Worm (Caenorhabditis elegans): ENCODE data around the gene F58E6.4.

Gene F58E6.4

DNA sequence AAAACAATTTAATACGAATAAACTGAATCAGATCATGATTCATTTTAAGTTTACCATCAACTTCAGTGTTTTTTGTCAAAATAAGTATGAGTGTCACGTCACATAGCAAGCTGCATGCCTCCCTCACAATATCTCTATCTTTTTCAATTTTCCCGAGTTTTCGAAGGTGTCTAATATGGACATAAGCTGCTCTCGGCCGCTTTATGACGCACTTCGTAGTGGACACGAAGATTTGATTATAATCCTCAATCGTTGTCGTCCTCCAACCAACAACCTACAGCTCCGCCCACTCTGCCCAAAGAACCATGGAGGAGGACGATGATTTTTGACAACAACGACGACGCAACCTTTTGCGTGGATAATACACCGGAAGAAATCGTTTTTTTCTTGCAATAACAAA is 45.8 kb upstream of the F58E6.4 start:
- peak; percentile 30 for TF ChIP-seq pax-3 (tag; optimal IDR thresholded peaks at IDR 0.05)
- TF ChIP-seq nhr-237 (tag; optimal IDR thresholded peaks at IDR 0.05): no peak
- TF ChIP-seq fkh-8 (tag; optimal IDR thresholded peaks at IDR 0.05): peak; percentile 52
- TF ChIP-seq lir-3 (tag; optimal IDR thresholded peaks at IDR 0.05; ENCODE audit: poor library complexity): no peak
- peak; percentile 24 for TF ChIP-seq fkh-10 (GFP tag; optimal IDR thresholded peaks at IDR 0.05)
- peak; percentile 77 for TF ChIP-seq dsc-1 (tag; optimal IDR thresholded peaks at IDR 0.05)
- no peak for TF ChIP-seq mab-9 (GFP tag; IDR thresholded peaks at IDR 0.05)
- no peak for TF ChIP-seq nhr-76 (tag; optimal IDR thresholded peaks at IDR 0.05)

DNA sequence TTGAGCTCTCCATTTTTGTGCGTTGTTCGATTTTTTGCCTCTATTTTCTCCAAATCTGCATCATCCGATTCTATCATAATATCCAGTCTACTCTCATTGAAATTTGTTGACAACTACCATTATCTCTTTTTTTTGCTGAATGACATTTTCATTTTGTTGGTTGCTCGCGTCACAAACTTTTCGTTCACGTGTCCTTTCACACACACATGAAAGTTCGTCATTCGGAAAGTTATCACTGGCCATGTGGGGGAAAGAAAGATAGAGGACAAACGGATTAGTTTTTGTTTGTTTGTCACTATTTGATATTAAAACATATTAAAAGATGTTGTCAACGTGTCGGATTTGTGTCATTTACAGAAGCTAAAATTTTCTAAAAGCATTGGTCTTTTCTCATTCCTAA is 44.8 kb upstream of the F58E6.4 start:
- TF ChIP-seq unc-30 (tag; optimal IDR thresholded peaks at IDR 0.05) (no peak), nhr-71 (tag; optimal IDR thresholded peaks at IDR 0.05) (peak; percentile 42), skn-1 (tag; optimal IDR thresholded peaks at IDR 0.05) (no peak), nhr-28 (tag; optimal IDR thresholded peaks at IDR 0.05) (no peak), snu-23 (GFP tag; optimal IDR thresholded peaks at IDR 0.05) (no peak), aly-2 (tag; optimal IDR thresholded peaks at IDR 0.05) (no peak), unc-130 (tag; optimal IDR thresholded peaks at IDR 0.05) (no peak), mdl-1 (tag; optimal IDR thresholded peaks at IDR 0.05) (no peak), lin-39 (tag; optimal IDR thresholded peaks at IDR 0.05) (no peak), rnt-1 (tag; optimal IDR thresholded peaks at IDR 0.05) (no peak), pqm-1 (tag; optimal IDR thresholded peaks at IDR 0.05) (no peak), elt-2 (tag; optimal IDR thresholded peaks at IDR 0.05) (peak; percentile 7), pax-3 (tag; optimal IDR thresholded peaks at IDR 0.05) (peak; percentile 39), dpl-1 (GFP tag; optimal IDR thresholded peaks at IDR 0.05) (no peak), fkh-8 (tag; optimal IDR thresholded peaks at IDR 0.05) (peak; percentile 62), dsc-1 (tag; optimal IDR thresholded peaks at IDR 0.05) (peak; percentile 46), zag-1 (tag; optimal IDR thresholded peaks at IDR 0.05) (no peak), C34B4.2 (tag; optimal IDR thresholded peaks at IDR 0.05) (no peak), fos-1 (tag; optimal IDR thresholded peaks at IDR 0.05) (no peak), lsy-2 (tag; optimal IDR thresholded peaks at IDR 0.05) (peak in 1 of 2 experiments; percentile 8), nhr-47 (tag; optimal IDR thresholded peaks at IDR 0.05) (peak; percentile 11), swsn-7 (tag; optimal IDR thresholded peaks at IDR 0.05) (no peak), sox-4 (tag; optimal IDR thresholded peaks at IDR 0.05) (no peak)

- TF ChIP-seq lin-35 (GFP tag; optimal IDR thresholded peaks at IDR 0.05) (peak in 1 of 2 experiments; percentile 3), nhr-84 (tag; optimal IDR thresholded peaks at IDR 0.05) (no peak), lin-15B (tag; optimal IDR thresholded peaks at IDR 0.05) (no peak), fkh-8 (tag; optimal IDR thresholded peaks at IDR 0.05) (no peak), nhr-20 (tag; optimal IDR thresholded peaks at IDR 0.05) (peak; percentile 52), nhr-71 (tag; optimal IDR thresholded peaks at IDR 0.05) (peak; percentile 15), elt-2 (tag; optimal IDR thresholded peaks at IDR 0.05) (peak; percentile 84)
Observed at ce11 chrV:9791332-9791731, 41.1 kb upstream of the F58E6.4 start, which contains the start of gene lipl-2. Gene lipl-2 (plus strand): TSS chrV:9791567.

DNA sequence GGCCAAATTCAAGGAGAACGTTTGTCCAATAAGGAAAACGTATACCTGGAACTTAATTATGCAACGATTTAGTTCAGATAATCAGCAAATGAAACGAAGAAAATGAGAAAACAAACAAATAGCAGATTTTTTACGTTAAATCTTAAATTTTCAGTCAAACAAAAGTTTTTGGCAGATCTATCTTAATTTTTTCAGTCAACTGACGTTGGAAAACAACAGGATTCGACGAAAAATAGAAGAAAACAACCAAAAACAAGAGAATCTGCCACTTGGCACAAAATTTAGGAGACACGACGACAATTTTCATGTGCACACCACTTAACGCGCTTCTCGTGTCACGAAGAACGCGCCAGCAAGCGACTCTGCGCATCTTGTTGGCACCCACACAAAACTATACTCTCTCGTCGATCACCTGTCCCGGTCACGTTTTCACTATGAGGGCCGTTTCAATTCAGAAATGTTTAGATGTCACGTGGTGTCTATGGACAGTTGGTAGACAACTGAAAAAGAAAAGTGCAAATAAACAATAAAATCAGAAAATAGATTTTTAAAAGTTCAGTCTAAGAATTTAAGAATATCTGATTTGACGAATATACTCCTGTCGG is 39.6 kb upstream of the F58E6.4 start, which contains the start of gene ztf-7:
Gene ztf-7 (minus strand): TSS at position 51 of the 605 bp plus-strand sequence.
- peak; percentile 97 for TF ChIP-seq C16A3.4 (tag; optimal IDR thresholded peaks at IDR 0.05)
- TF ChIP-seq aly-2 (tag; optimal IDR thresholded peaks at IDR 0.05): peak; percentile 62
- TF ChIP-seq mdl-1 (tag; optimal IDR thresholded peaks at IDR 0.05): peak; percentile 59 to 100
- TF ChIP-seq nhr-11 (tag; optimal IDR thresholded peaks at IDR 0.05): peak; percentile 93
- TF ChIP-seq xbp-1 (tag; optimal IDR thresholded peaks at IDR 0.05): peak; percentile 98
- peak; percentile 83 for TF ChIP-seq aha-1 (tag; optimal IDR thresholded peaks at IDR 0.05)
- TF ChIP-seq Y116A8C.19 (tag; optimal IDR thresholded peaks at IDR 0.05; ENCODE audit: borderline replicate concordance): no peak
- peak; percentile 97 for TF ChIP-seq rnt-1 (tag; optimal IDR thresholded peaks at IDR 0.05)
- no peak for TF ChIP-seq ets-5 (GFP tag; IDR thresholded peaks at IDR 0.05)
- TF ChIP-seq elt-3 (tag; optimal IDR thresholded peaks at IDR 0.05): peak in 3 of 6 experiments; percentile 41 to 97 (median 85)
- peak; percentile 61 for TF ChIP-seq C34B4.2 (tag; optimal IDR thresholded peaks at IDR 0.05)
- TF ChIP-seq C04F5.9 (tag; optimal IDR thresholded peaks at IDR 0.05): peak; percentile 85
- TF ChIP-seq ceh-82 (tag; optimal IDR thresholded peaks at IDR 0.05): peak; percentile 85 to 94 (median 85)
- TF ChIP-seq lin-35 (GFP tag; optimal IDR thresholded peaks at IDR 0.05): peak; percentile 90 to 94
- peak; percentile 100 for TF ChIP-seq lin-14 (GFP tag; optimal IDR thresholded peaks at IDR 0.05)
- peak; percentile 99 for TF ChIP-seq nhr-85 (tag)
- TF ChIP-seq egl-13 (tag; optimal IDR thresholded peaks at IDR 0.05): peak; percentile 95
- TF ChIP-seq unc-98 (GFP tag; IDR thresholded peaks at IDR 0.05): peak; percentile 87
- peak; percentile 71 for TF ChIP-seq fkh-10 (GFP tag; optimal IDR thresholded peaks at IDR 0.05)
- no peak for TF ChIP-seq nhr-84 (tag; optimal IDR thresholded peaks at IDR 0.05)
- TF ChIP-seq ces-1 (GFP tag; optimal IDR thresholded peaks at IDR 0.05): no peak

All from whole organism, L1 larva.